Worm (Caenorhabditis elegans): Measurements from ENCODE around the gene cpi-2.
"Not testable (repeated sequence)": the region's sequence is repeated elsewhere in the genome, so short reads cannot be mapped to it uniquely, and the experiment has no call there.

- TF ChIP-seq ama-1 (optimal IDR thresholded peaks at IDR 0.05); ceh-36 (tag; optimal IDR thresholded peaks at IDR 0.05); scrt-1 (GFP tag; IDR thresholded peaks at IDR 0.05); ets-7 (tag; optimal IDR thresholded peaks at IDR 0.05); sea-1 (GFP tag; conservative IDR thresholded peaks at IDR 0.05); flt-1 (GFP tag; IDR thresholded peaks at IDR 0.05); F13C5.2 (tag; optimal IDR thresholded peaks at IDR 0.05): not testable (repeated sequence)
Measured at ce11 chrV:6069968-6070367, 26.1 kb downstream of the cpi-2 start, which contains the start of gene fbxa-214.
